Worm (Caenorhabditis elegans): ENCODE data around the gene F44A6.5.

The F44A6.5 gene

DNA sequence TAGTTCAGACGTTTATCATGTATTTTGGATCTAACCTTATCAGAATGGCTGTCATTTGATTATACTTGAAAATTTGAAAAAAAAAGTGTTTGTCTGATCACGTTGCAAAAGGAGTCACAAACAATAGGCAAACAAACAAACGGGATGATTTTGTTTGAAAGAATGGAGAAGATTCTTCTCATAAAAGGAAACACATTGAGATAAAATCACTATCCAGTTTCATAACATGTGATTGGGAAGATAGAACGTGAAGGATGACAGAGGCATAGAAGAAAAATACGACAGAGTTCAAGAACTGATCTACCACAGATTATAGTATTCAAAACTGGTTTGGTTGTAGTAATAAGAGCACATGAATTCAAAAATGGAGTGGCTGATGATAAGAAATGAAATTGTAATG, at the start of gene F44A6.5:
Gene F44A6.5 (minus strand): TSS at position 151 of the 400 bp plus-strand sequence.
- TF ChIP-seq lin-39 (tag; optimal IDR thresholded peaks at IDR 0.05) (no peak), fos-1 (tag; optimal IDR thresholded peaks at IDR 0.05) (peak; percentile 19), ztf-11 (tag; optimal IDR thresholded peaks at IDR 0.05) (no peak), dmd-4 (tag; optimal IDR thresholded peaks at IDR 0.05) (no peak), ceh-16 (tag; optimal IDR thresholded peaks at IDR 0.05) (no peak), mbf-1 (tag; optimal IDR thresholded peaks at IDR 0.05) (no peak), nhr-25 (tag; optimal IDR thresholded peaks at IDR 0.05) (peak; percentile 79), crh-2 (tag; optimal IDR thresholded peaks at IDR 0.05) (peak; percentile 59), mdl-1 (tag; optimal IDR thresholded peaks at IDR 0.05) (peak in 1 of 2 experiments; percentile 42), lin-11 (tag; optimal IDR thresholded peaks at IDR 0.05) (no peak), nhr-21 (tag; optimal IDR thresholded peaks at IDR 0.05) (peak; percentile 69), F13H6.1 (tag; optimal IDR thresholded peaks at IDR 0.05) (peak; percentile 37), skn-1 (tag; optimal IDR thresholded peaks at IDR 0.05) (no peak), egl-27 (tag; optimal IDR thresholded peaks at IDR 0.05) (peak; percentile 16), ztf-4 (tag; optimal IDR thresholded peaks at IDR 0.05) (no peak), mab-5 (tag; optimal IDR thresholded peaks at IDR 0.05) (no peak), nhr-129 (tag; optimal IDR thresholded peaks at IDR 0.05) (peak; percentile 56), unc-62 (GFP tag; optimal IDR thresholded peaks at IDR 0.05) (no peak), nhr-23 (tag; optimal IDR thresholded peaks at IDR 0.05) (no peak), sem-4 (tag; optimal IDR thresholded peaks at IDR 0.05) (no peak), sma-9 (GFP tag; optimal IDR thresholded peaks at IDR 0.05) (peak; percentile 69), sma-9 (tag; optimal IDR thresholded peaks at IDR 0.05) (no peak), lin-13 (GFP tag; optimal IDR thresholded peaks at IDR 0.05) (no peak), gmeb-1 (tag; optimal IDR thresholded peaks at IDR 0.05) (peak; percentile 31), sma-3 (GFP tag; optimal IDR thresholded peaks at IDR 0.05) (peak; percentile 49), lsy-2 (tag; optimal IDR thresholded peaks at IDR 0.05) (peak in 1 of 2 experiments; percentile 26)

- no peak for TF ChIP-seq mab-5 (tag; optimal IDR thresholded peaks at IDR 0.05)
- no peak for TF ChIP-seq crh-2 (tag; optimal IDR thresholded peaks at IDR 0.05)
- TF ChIP-seq snpc-4 (tag; optimal IDR thresholded peaks at IDR 0.05), result no peak
- no peak for TF ChIP-seq C34F6.9 (tag; optimal IDR thresholded peaks at IDR 0.05)
- TF ChIP-seq unc-55 (GFP tag; optimal IDR thresholded peaks at IDR 0.05), result no peak
- TF ChIP-seq nhr-129 (tag; optimal IDR thresholded peaks at IDR 0.05), result no peak
- TF ChIP-seq lsy-2 (tag; optimal IDR thresholded peaks at IDR 0.05), result no peak
- TF ChIP-seq Y55F3AM.14 (GFP tag; optimal IDR thresholded peaks at IDR 0.05), result no peak
- no peak for TF ChIP-seq nhr-25 (tag; optimal IDR thresholded peaks at IDR 0.05)
- no peak for TF ChIP-seq mbf-1 (tag; optimal IDR thresholded peaks at IDR 0.05)
- no peak for TF ChIP-seq zag-1 (tag; optimal IDR thresholded peaks at IDR 0.05)
- TF ChIP-seq R02D3.7 (tag; optimal IDR thresholded peaks at IDR 0.05), result no peak
- TF ChIP-seq sem-4 (tag; optimal IDR thresholded peaks at IDR 0.05), result no peak
- TF ChIP-seq mdl-1 (tag; optimal IDR thresholded peaks at IDR 0.05), result no peak
- no peak for TF ChIP-seq alr-1 (tag; optimal IDR thresholded peaks at IDR 0.05)
- TF ChIP-seq unc-39 (tag; optimal IDR thresholded peaks at IDR 0.05), result no peak
- no peak for TF ChIP-seq aly-2 (tag; optimal IDR thresholded peaks at IDR 0.05)
- no peak for TF ChIP-seq F13H6.1 (tag; optimal IDR thresholded peaks at IDR 0.05)
Measured at ce11 chrX:10262299-10262698, 43.6 kb upstream of the F44A6.5 start.

- TF ChIP-seq F13H6.1 (tag; optimal IDR thresholded peaks at IDR 0.05) (no peak), unc-39 (tag; optimal IDR thresholded peaks at IDR 0.05) (no peak), mbf-1 (tag; optimal IDR thresholded peaks at IDR 0.05) (no peak), sem-4 (tag; optimal IDR thresholded peaks at IDR 0.05) (no peak), nhr-77 (tag; optimal IDR thresholded peaks at IDR 0.05) (no peak), nhr-129 (tag; optimal IDR thresholded peaks at IDR 0.05) (no peak), nhr-10 (tag; optimal IDR thresholded peaks at IDR 0.05) (no peak), gmeb-1 (tag; optimal IDR thresholded peaks at IDR 0.05) (no peak), ceh-82 (tag; optimal IDR thresholded peaks at IDR 0.05) (no peak), ztf-11 (tag; optimal IDR thresholded peaks at IDR 0.05) (no peak), dmd-4 (tag; optimal IDR thresholded peaks at IDR 0.05) (no peak), nhr-12 (tag; optimal IDR thresholded peaks at IDR 0.05) (no peak), nhr-23 (tag; optimal IDR thresholded peaks at IDR 0.05) (no peak), nhr-11 (tag; optimal IDR thresholded peaks at IDR 0.05) (no peak), blmp-1 (tag; optimal IDR thresholded peaks at IDR 0.05; ENCODE audit: insufficient read depth) (no peak), R02D3.7 (tag; optimal IDR thresholded peaks at IDR 0.05) (no peak), ztf-1 (GFP tag; conservative IDR thresholded peaks at IDR 0.05) (no peak), crh-2 (tag; optimal IDR thresholded peaks at IDR 0.05) (no peak), lsy-2 (tag; optimal IDR thresholded peaks at IDR 0.05) (no peak)
Measured at ce11 chrX:10260035-10260434, 41.3 kb upstream of the F44A6.5 start, which contains the start of gene C32A9.1. C32A9.1 (minus strand) TSS chrX:10260135.
